Fruit fly (Drosophila melanogaster) S2 (cell line): Measurements from ENCODE around the gene ETHR.

Experiments used
- CG8478 ChIP-seq: fragments of >200 bp; optimal IDR thresholded peaks from 2 replicates; lab custom pipeline; 2018
- CTCF ChIP-seq, 2 experiments: fragments of >200 bp; optimal IDR thresholded peaks; 2 replicates each; lab custom pipeline; 2018

dm6 chr3R:21203660-21204499 is 42.9 kb upstream of the ETHR start:
- no peak for TF ChIP-seq CG8478 (lab: Kevin White, UChicago)
- no peak for TF ChIP-seq CTCF (optimal IDR thresholded peaks at IDR 0.05; lab: Kevin White, UChicago)
